Worm (Caenorhabditis elegans): ENCODE results near the gene C34F11.2.
A peak's percentile ranks its signal among the peaks of the same experiment; 100 is the strongest.

C34F11.2 gene

DNA sequence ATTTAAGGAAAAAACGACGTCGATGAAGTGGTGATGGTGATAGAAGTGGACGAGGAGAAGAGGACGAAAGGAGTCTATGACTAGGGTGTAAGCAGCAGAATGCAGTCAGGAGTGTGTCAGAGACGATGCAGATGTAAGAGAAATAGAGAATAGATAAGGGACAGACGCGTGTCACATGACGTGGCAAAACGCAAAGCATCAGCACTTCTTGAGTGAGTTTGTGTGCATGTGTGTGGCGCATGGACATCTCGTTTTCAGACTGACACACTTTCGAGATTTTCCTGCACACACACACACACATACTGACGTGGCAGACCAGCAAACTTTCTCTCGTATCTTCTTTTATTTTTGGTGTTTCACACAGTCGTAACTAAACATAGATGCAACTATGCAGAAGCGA, 29.6 kb upstream of the C34F11.2 start (continued):
- TF ChIP-seq rcor-1 (GFP tag; IDR thresholded peaks at IDR 0.05): peak; percentile 42; the same call in 1 of the 2 replicates
- peak; percentile 17 for TF ChIP-seq ztf-18 (tag; optimal IDR thresholded peaks at IDR 0.05)
- TF ChIP-seq snpc-1.3 (tag; optimal IDR thresholded peaks at IDR 0.05; ENCODE audit: insufficient read depth): no peak
- TF ChIP-seq atf-7 (tag; optimal IDR thresholded peaks at IDR 0.05): peak; percentile 84
- TF ChIP-seq ZK185.1 (tag; optimal IDR thresholded peaks at IDR 0.05; ENCODE audit: poor library complexity, severe bottlenecking): peak; percentile 75
- TF ChIP-seq pha-4 (tag; optimal IDR thresholded peaks at IDR 0.05): no peak
- no peak for TF ChIP-seq rpc-1 (optimal IDR thresholded peaks at IDR 0.05)
- no peak for TF ChIP-seq rpc-1 (tag; optimal IDR thresholded peaks at IDR 0.05)
- no peak for TF ChIP-seq gei-17 (GFP tag; optimal IDR thresholded peaks at IDR 0.05)
- peak; percentile 20; the same call in 1 of the 2 replicates for TF ChIP-seq madf-6 (GFP tag; IDR thresholded peaks at IDR 0.05)
- TF ChIP-seq F57C9.4 (tag; optimal IDR thresholded peaks at IDR 0.05): no peak
- peak in 1 of 3 experiments; percentile 60 for TF ChIP-seq lin-35 (GFP tag; optimal IDR thresholded peaks at IDR 0.05)
- TF ChIP-seq zfh-2 (GFP tag; conservative IDR thresholded peaks at IDR 0.05): peak; percentile 70
- peak; percentile 54 for TF ChIP-seq attf-5 (GFP tag; optimal IDR thresholded peaks at IDR 0.05)
- TF ChIP-seq xnd-1 (tag; optimal IDR thresholded peaks at IDR 0.05): no peak
- TF ChIP-seq lag-1 (GFP tag; IDR thresholded peaks at IDR 0.05): no peak
- no peak for TF ChIP-seq ztf-6 (GFP tag; IDR thresholded peaks at IDR 0.05)
- TF ChIP-seq sdz-38 (tag; optimal IDR thresholded peaks at IDR 0.05): no peak
- TF ChIP-seq bed-2 (GFP tag; IDR thresholded peaks at IDR 0.05): no peak
- TF ChIP-seq T26A5.8 (tag; optimal IDR thresholded peaks at IDR 0.05): no peak
- TF ChIP-seq Y79H2A.3 (GFP tag; conservative IDR thresholded peaks at IDR 0.05): no peak
- TF ChIP-seq mcd-1 (GFP tag; IDR thresholded peaks at IDR 0.05): peak; percentile 50
- TF ChIP-seq ccch-3 (GFP tag; optimal IDR thresholded peaks at IDR 0.05): no peak
- TF ChIP-seq C17E4.6 (GFP tag; IDR thresholded peaks at IDR 0.05): no peak
- no peak for TF ChIP-seq akir-1 (GFP tag; optimal IDR thresholded peaks at IDR 0.05)
- no peak for TF ChIP-seq aptf-3 (GFP tag; IDR thresholded peaks at IDR 0.05)
- TF ChIP-seq fkh-3 (tag; optimal IDR thresholded peaks at IDR 0.05): no peak
- TF ChIP-seq madf-8 (GFP tag; conservative IDR thresholded peaks at IDR 0.05): no peak
- no peak for TF ChIP-seq Y67H2A.10 (GFP tag; conservative IDR thresholded peaks at IDR 0.05)
- TF ChIP-seq sptf-2 (GFP tag; optimal IDR thresholded peaks at IDR 0.05): no peak
- no peak for TF ChIP-seq F37B4.10 (GFP tag; IDR thresholded peaks at IDR 0.05)
- peak; percentile 55 for TF ChIP-seq somi-1 (GFP tag; optimal IDR thresholded peaks at IDR 0.05)
- no peak for TF ChIP-seq F10E7.11 (tag; optimal IDR thresholded peaks at IDR 0.05)
- no peak for TF ChIP-seq snpc-4 (GFP tag; optimal IDR thresholded peaks at IDR 0.05)
- TF ChIP-seq snpc-4 (tag; optimal IDR thresholded peaks at IDR 0.05): peak in 3 of 4 experiments; percentile 19 to 56 (median 29)
- TF ChIP-seq aptf-2 (GFP tag; conservative IDR thresholded peaks at IDR 0.05): no peak
- peak; percentile 60 for TF ChIP-seq nhr-90 (tag; optimal IDR thresholded peaks at IDR 0.05)
- no peak for TF ChIP-seq hrde-1 (tag; optimal IDR thresholded peaks at IDR 0.05; ENCODE audit: borderline replicate concordance)
- TF ChIP-seq bed-1 (GFP tag; IDR thresholded peaks at IDR 0.05): no peak
- 0 out of 2 replicates have a peak, but pooled peaks have one; percentile 11 for TF ChIP-seq egrh-3 (GFP tag; IDR thresholded peaks at IDR 0.05)
- no peak for TF ChIP-seq sea-2 (GFP tag; IDR thresholded peaks at IDR 0.05)
- TF ChIP-seq nhr-179 (tag; optimal IDR thresholded peaks at IDR 0.05): no peak
- no peak for TF ChIP-seq T07F8.4 (tag; optimal IDR thresholded peaks at IDR 0.05)
- no peak for TF ChIP-seq hsf-1 (GFP tag; IDR thresholded peaks at IDR 0.05)
- no peak for TF ChIP-seq dpl-1 (GFP tag; optimal IDR thresholded peaks at IDR 0.05)
- TF ChIP-seq lin-54 (GFP tag; optimal IDR thresholded peaks at IDR 0.05): peak; percentile 20
- no peak for TF ChIP-seq lsy-27 (tag; optimal IDR thresholded peaks at IDR 0.05; ENCODE audit: borderline replicate concordance, insufficient read depth)
- TF ChIP-seq Y53G8AR.9 (GFP tag; conservative IDR thresholded peaks at IDR 0.05): peak; percentile 57; the same call in 1 of the 2 replicates
- TF ChIP-seq let-526 (GFP tag; IDR thresholded peaks at IDR 0.05): peak; percentile 80
